Fruit fly (Drosophila melanogaster) Kc167 (cell line): ENCODE results near the gene Wdr24.

Experiments used
- Sin3A ChIP-seq: fragments of >200 bp; optimal IDR thresholded peaks from 2 replicates; lab custom pipeline; 2018; ENCODE audit warnings: missing external identifiers
- psq ChIP-seq: fragments of >200 bp; optimal IDR thresholded peaks from 2 replicates; lab custom pipeline; 2017; ENCODE audit warnings: missing external identifiers

- TF ChIP-seq Sin3A (lab: Kevin White, UChicago) (no peak), psq (lab: Kevin White, UChicago) (no peak)
Observed at dm6 chr3R:29761569-29761968, 16.7 kb upstream of the Wdr24 start.
